Fruit fly (Drosophila melanogaster) whole organism, embryonic: ENCODE data around the gene Suv3.

ENCODE experiments used
- emc ChIP-seq: fragments of 200-800 bp; sonication (Bioruptor generic); optimal IDR thresholded peaks from 2 replicates; lab custom pipeline; 2016; ENCODE audit warnings: missing biosample characterization, missing genetic modification characterization
- p53 ChIP-seq: fragments of 200-800 bp; sonication (Bioruptor generic); optimal IDR thresholded peaks from 2 replicates; lab custom pipeline; 2016; ENCODE audit warnings: missing biosample characterization, missing genetic modification characterization
- sc ChIP-seq, 3 experiments: fragments of >200 bp in 2 of 3; fragments of 200-800 bp in 1 of 3; sonication (Bioruptor generic) in 1 of 3; optimal IDR thresholded peaks; 2 replicates in 2 of 3; 3 replicates in 1 of 3; lab custom pipeline; 2017; ENCODE audit warnings: mild to moderate bottlenecking in 1 of 3, missing biosample characterization in 1 of 3, missing genetic modification characterization in 1 of 3, missing genetic modification reagents in 1 of 3

dm6 chr3R:4337580-4337979 lies 26.2 kb downstream of the Suv3 start, which contains the start of the genes Skp2 and CG1103:
- TF ChIP-seq emc (GFP tag; lab: Kevin White, UChicago) (no peak), p53 (GFP tag; lab: Kevin White, UChicago) (peak; percentile 16), sc (optimal IDR thresholded peaks at IDR 0.05; lab: Kevin White, UChicago) (no peak), sc (GFP tag; optimal IDR thresholded peaks at IDR 0.05; lab: Kevin White, UChicago) (no peak)
